Fruit fly (Drosophila melanogaster): ENCODE data around the gene hiw.

The hiw gene

DNA sequence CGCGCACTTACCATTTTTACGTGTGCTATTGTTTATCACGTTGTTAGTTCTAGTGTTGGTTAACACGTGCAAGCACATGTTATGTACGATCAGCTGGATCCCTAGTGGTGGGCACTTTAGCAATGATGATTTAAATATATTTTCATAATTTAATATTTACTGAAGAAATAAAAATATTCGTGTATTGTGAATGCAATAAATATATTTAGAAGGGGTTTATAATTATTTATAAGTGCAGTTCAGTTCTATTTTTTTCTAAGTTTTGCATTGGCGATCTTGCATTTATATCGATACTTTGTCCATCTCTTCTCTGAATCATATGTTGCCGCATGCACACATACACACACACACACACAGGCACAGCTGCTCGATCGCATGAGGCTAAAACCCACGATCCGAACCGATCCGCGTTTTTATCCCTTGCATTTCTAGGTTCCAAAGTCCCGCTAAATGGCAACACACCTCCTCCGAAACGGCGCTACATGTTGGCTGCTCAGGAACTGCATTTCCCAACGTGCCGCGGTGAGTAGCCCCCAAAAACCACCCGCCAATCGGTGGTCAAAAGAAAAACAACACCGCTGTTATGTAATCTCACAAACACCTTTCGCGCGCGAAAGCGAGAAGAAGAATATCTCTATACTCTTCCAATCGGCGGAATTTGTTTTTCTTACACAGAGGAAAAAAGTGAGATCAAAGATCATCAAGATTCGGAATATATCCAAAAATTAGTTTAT, 22.7 kb upstream of the hiw start, which contains the start of the genes CG15027 and Dbct (continued):
- no peak for TF ChIP-seq CG4282 (GFP tag; optimal IDR thresholded peaks at IDR 0.05)
- peak; percentile 36 for TF ChIP-seq abd-A (tag; optimal IDR thresholded peaks at IDR 0.05)
- no peak for TF ChIP-seq luna (GFP tag; optimal IDR thresholded peaks at IDR 0.05)
- no peak for TF ChIP-seq CG14965 (GFP tag; optimal IDR thresholded peaks at IDR 0.05; ENCODE audit: borderline replicate concordance)
- TF ChIP-seq otp (GFP tag; IDR thresholded peaks at IDR 0.05) = no peak
- no peak for TF ChIP-seq lov (optimal IDR thresholded peaks at IDR 0.05)
- no peak for TF ChIP-seq lov (GFP tag; IDR thresholded peaks at IDR 0.05)
- TF ChIP-seq CG31365 (tag; optimal IDR thresholded peaks at IDR 0.05) = no peak
- TF ChIP-seq Mad (GFP tag; optimal IDR thresholded peaks at IDR 0.05) = peak; percentile 30
- peak; percentile 74 for TF ChIP-seq CG9817 (tag; optimal IDR thresholded peaks at IDR 0.05)
- TF ChIP-seq sug (tag; optimal IDR thresholded peaks at IDR 0.05) = peak; percentile 73
- no peak for TF ChIP-seq CG4360 (GFP tag; IDR thresholded peaks at IDR 0.05)
- TF ChIP-seq chm (GFP tag; IDR thresholded peaks at IDR 0.05) = no peak
- TF ChIP-seq shn (GFP tag; optimal IDR thresholded peaks at IDR 0.05) = no peak
- TF ChIP-seq CG34224 (GFP tag; IDR thresholded peaks at IDR 0.05; ENCODE audit: partially characterized antibody) = peak; percentile 73; the same call in 2 of the 3 replicates
- TF ChIP-seq insv (GFP tag; optimal IDR thresholded peaks at IDR 0.05) = peak in 1 of 2 experiments; percentile 30
- no peak for TF ChIP-seq CG12219 (GFP tag; optimal IDR thresholded peaks at IDR 0.05)
- TF ChIP-seq CG7839 (tag; optimal IDR thresholded peaks at IDR 0.05) = peak; percentile 69
- TF ChIP-seq CG10267 (tag; optimal IDR thresholded peaks at IDR 0.05) = peak; percentile 92
- TF ChIP-seq CG8924 (tag; optimal IDR thresholded peaks at IDR 0.05) = peak; percentile 70
- peak; percentile 42 for TF ChIP-seq Meics (GFP tag; optimal IDR thresholded peaks at IDR 0.05)
- peak; percentile 64 for TF ChIP-seq Aef1 (GFP tag; IDR thresholded peaks at IDR 0.05)
- TF ChIP-seq CG17328 (GFP tag; IDR thresholded peaks at IDR 0.05) = peak; percentile 66
- peak; percentile 91 for TF ChIP-seq row (GFP tag; IDR thresholded peaks at IDR 0.05)
- peak; percentile 62 for TF ChIP-seq CG31224 (GFP tag; IDR thresholded peaks at IDR 0.05)
- no peak for TF ChIP-seq Vsx1 (GFP tag; optimal IDR thresholded peaks at IDR 0.05)
- peak in 1 of 2 experiments; percentile 69 for TF ChIP-seq bsh (GFP tag; optimal IDR thresholded peaks at IDR 0.05)
- TF ChIP-seq Nf-YC (tag; optimal IDR thresholded peaks at IDR 0.05) = peak; percentile 76
- TF ChIP-seq CG6791 (GFP tag; IDR thresholded peaks at IDR 0.05; ENCODE audit: partially characterized antibody) = peak; percentile 49; the same call in 2 of the 3 replicates
- peak; percentile 72 for TF ChIP-seq sisA (GFP tag; IDR thresholded peaks at IDR 0.05)
- TF ChIP-seq croc (GFP tag; conservative IDR thresholded peaks at IDR 0.05) = peak; percentile 45
- peak; percentile 67 for TF ChIP-seq CG2116 (GFP tag; optimal IDR thresholded peaks at IDR 0.05)
- peak; percentile 31 for TF ChIP-seq HHEX (GFP tag; optimal IDR thresholded peaks at IDR 0.05)
- no peak for TF ChIP-seq hkb (optimal IDR thresholded peaks at IDR 0.05)
- peak; percentile 52 for TF ChIP-seq hkb (GFP tag; IDR thresholded peaks at IDR 0.05)
- peak; percentile 64 for TF ChIP-seq lmd (GFP tag; IDR thresholded peaks at IDR 0.05)
- TF ChIP-seq nau (GFP tag; optimal IDR thresholded peaks at IDR 0.05) = peak; percentile 13
- TF ChIP-seq CG2712 (tag; optimal IDR thresholded peaks at IDR 0.05) = peak; percentile 76
- TF ChIP-seq Ets65A (GFP tag) = peak; percentile 92
- TF ChIP-seq CG2202 (tag; optimal IDR thresholded peaks at IDR 0.05) = peak; percentile 33
- no peak for TF ChIP-seq CG6854 (GFP tag; optimal IDR thresholded peaks at IDR 0.05)
- no peak for TF ChIP-seq MTF-1 (GFP tag; optimal IDR thresholded peaks at IDR 0.05; ENCODE audit: borderline replicate concordance)
- peak; percentile 22; the same call in 1 of the 2 replicates for TF ChIP-seq E2f2 (GFP tag; IDR thresholded peaks at IDR 0.05)
- peak; percentile 27 for TF ChIP-seq CG6765 (GFP tag; optimal IDR thresholded peaks at IDR 0.05)
- TF ChIP-seq mld (GFP tag; IDR thresholded peaks at IDR 0.05; ENCODE audit: partially characterized antibody) = 0 out of 3 replicates have a peak, but pooled peaks have one; percentile 49
- TF ChIP-seq Hey (tag; optimal IDR thresholded peaks at IDR 0.05) = no peak
- TF ChIP-seq CG10274 (GFP tag; optimal IDR thresholded peaks at IDR 0.05) = no peak
- peak; percentile 73 for TF ChIP-seq zfh1 (GFP tag; IDR thresholded peaks at IDR 0.05)
- no peak for TF ChIP-seq Lpt (GFP tag; optimal IDR thresholded peaks at IDR 0.05)
- TF ChIP-seq ac (GFP tag; optimal IDR thresholded peaks at IDR 0.05) = no peak
